Fruit fly (Drosophila melanogaster) whole organism, embryonic: Measurements from ENCODE around the gene CG6432.
A peak's percentile ranks its signal among the peaks of the same experiment; 100 is the strongest.

Experiments used
- BtbVII ChIP-seq: fragments of 200-800 bp; sonication (Bioruptor generic); optimal IDR thresholded peaks from 3 replicates; lab custom pipeline; 2017; ENCODE audit warnings: missing biosample characterization, mild to moderate bottlenecking, missing genetic modification characterization
- CG11093 ChIP-seq: fragments of 200-800 bp; sonication (Bioruptor generic); IDR thresholded peaks from 3 replicates; pipeline ENCODE4 v1.3.6; 2022; ENCODE audit warnings: missing biosample characterization, missing genetic modification characterization
- CG14965 ChIP-seq: fragments of 200-800 bp; sonication (Bioruptor generic); optimal IDR thresholded peaks from 2 replicates; lab custom pipeline; 2016; ENCODE audit warnings: missing biosample characterization, missing genetic modification characterization, borderline replicate concordance
- CG15073 ChIP-seq: fragments of 200-800 bp; sonication (Bioruptor generic); optimal IDR thresholded peaks from 2 replicates; lab custom pipeline; 2016; ENCODE audit warnings: missing biosample characterization, missing genetic modification characterization
- CG1529 ChIP-seq: fragments of 200-800 bp; sonication (Bioruptor generic); optimal IDR thresholded peaks from 3 replicates; lab custom pipeline; 2018; ENCODE audit warnings: missing biosample characterization, missing genetic modification characterization
- CG16779 ChIP-seq: fragments of 200-800 bp; sonication (Bioruptor generic); IDR thresholded peaks from 2 replicates; pipeline ENCODE4 v1.3.6; 2022; ENCODE audit warnings: missing biosample characterization, missing genetic modification characterization
- CG16813 ChIP-seq: fragments of 200-800 bp; sonication (Bioruptor generic); IDR thresholded peaks from 3 replicates; pipeline ENCODE4 v1.3.6; 2022; ENCODE audit warnings: missing biosample characterization, missing genetic modification characterization; ENCODE audit not compliant: partially characterized antibody
- CG16863 ChIP-seq: fragments of 200-800 bp; sonication (Bioruptor generic); optimal IDR thresholded peaks from 3 replicates; lab custom pipeline; 2016; ENCODE audit warnings: missing biosample characterization, missing genetic modification characterization
- CG34376 ChIP-seq: fragments of 200-800 bp; sonication (Bioruptor generic); optimal IDR thresholded peaks from 2 replicates; lab custom pipeline; 2018; ENCODE audit warnings: missing biosample characterization, mild to moderate bottlenecking, missing genetic modification characterization
- CG3838 ChIP-seq: fragments of 200-800 bp; sonication (Bioruptor generic); optimal IDR thresholded peaks from 3 replicates; lab custom pipeline; 2016; ENCODE audit warnings: missing biosample characterization, missing genetic modification characterization
- CG3995 ChIP-seq: fragments of 200-800 bp; sonication (Bioruptor generic); optimal IDR thresholded peaks from 3 replicates; lab custom pipeline; 2016; ENCODE audit warnings: missing biosample characterization, missing genetic modification characterization
- CG4360 ChIP-seq: fragments of 200-800 bp; sonication (Bioruptor generic); IDR thresholded peaks from 2 replicates; pipeline ENCODE4 v1.3.6; 2022; ENCODE audit warnings: missing biosample characterization, missing genetic modification characterization
- CG4707 ChIP-seq: fragments of 200-800 bp; sonication (Bioruptor generic); optimal IDR thresholded peaks from 2 replicates; lab custom pipeline; 2018; ENCODE audit warnings: missing biosample characterization, mild to moderate bottlenecking, missing genetic modification characterization, moderate library complexity
- CG6854 ChIP-seq: fragments of 200-800 bp; sonication (Bioruptor generic); optimal IDR thresholded peaks from 3 replicates; lab custom pipeline; 2017; ENCODE audit warnings: missing biosample characterization, mild to moderate bottlenecking, missing genetic modification characterization
- CG8290 ChIP-seq, 3 experiments: fragments of 200-800 bp; sonication (Bioruptor generic); optimal IDR thresholded peaks; 2 replicates each; lab custom pipeline; 2016 to 2019; ENCODE audit warnings: missing biosample characterization in 3 of 3, missing genetic modification characterization in 3 of 3, mild to moderate bottlenecking in 2 of 3, moderate library complexity in 1 of 3
- CkIIα-i1 ChIP-seq: fragments of 200-800 bp; sonication (Bioruptor generic); IDR thresholded peaks from 2 replicates; pipeline ENCODE4 v1.3.6; 2022; ENCODE audit warnings: missing biosample characterization, missing genetic modification characterization
- CrebB ChIP-seq: fragments of 200-800 bp; sonication (Bioruptor generic); optimal IDR thresholded peaks from 3 replicates; lab custom pipeline; 2018; ENCODE audit warnings: missing biosample characterization, mild to moderate bottlenecking, missing genetic modification characterization
- D ChIP-seq, 2 experiments: fragments of 200-800 bp in 1 of 2; fragments of >200 bp in 1 of 2; sonication (Bioruptor generic) in 1 of 2; optimal IDR thresholded peaks; 2 replicates in 1 of 2; 3 replicates in 1 of 2; lab custom pipeline; 2017; ENCODE audit warnings: mild to moderate bottlenecking in 1 of 2, missing biosample characterization in 1 of 2, missing genetic modification characterization in 1 of 2, missing genetic modification reagents in 1 of 2
- Dad ChIP-seq: fragments of 200-800 bp; sonication (Bioruptor generic); optimal IDR thresholded peaks from 3 replicates; lab custom pipeline; 2016; ENCODE audit warnings: missing biosample characterization, missing genetic modification characterization
- Ets97D ChIP-seq: fragments of 200-800 bp; sonication (Bioruptor generic); optimal IDR thresholded peaks from 3 replicates; lab custom pipeline; 2016; ENCODE audit warnings: missing biosample characterization, missing genetic modification characterization
- Gug ChIP-seq: fragments of 200-800 bp; sonication (Bioruptor generic); IDR thresholded peaks from 4 replicates; pipeline ENCODE4 v1.3.6; 2022; ENCODE audit warnings: missing biosample characterization, missing genetic modification characterization
- Hsf ChIP-seq: fragments of 200-800 bp; sonication (Bioruptor generic); optimal IDR thresholded peaks from 3 replicates; lab custom pipeline; 2016; ENCODE audit warnings: missing biosample characterization, missing genetic modification characterization
- Lim3 ChIP-seq: fragments of 200-800 bp; sonication (Bioruptor generic); IDR thresholded peaks from 2 replicates; pipeline ENCODE4 v1.3.6; 2022; ENCODE audit warnings: missing biosample characterization, missing genetic modification characterization
- MESR4 ChIP-seq: fragments of 200-800 bp; sonication (Bioruptor generic); optimal IDR thresholded peaks from 2 replicates; lab custom pipeline; 2018; ENCODE audit warnings: missing biosample characterization, mild to moderate bottlenecking, missing genetic modification characterization, moderate library complexity
- Med ChIP-seq: fragments of 200-800 bp; sonication (Bioruptor generic); peaks from one replicate; lab custom pipeline; 2016; ENCODE audit warnings: missing biosample characterization, missing genetic modification characterization, mild to moderate bottlenecking, inconsistent platforms, moderate library complexity
- NC2α ChIP-seq: fragments of 200-800 bp; sonication (Bioruptor generic); optimal IDR thresholded peaks from 2 replicates; lab custom pipeline; 2016; ENCODE audit warnings: missing biosample characterization, missing genetic modification characterization
- Nf-YC ChIP-seq: fragments of 200-800 bp; optimal IDR thresholded peaks from 3 replicates; lab custom pipeline; 2019; ENCODE audit warnings: missing biosample characterization, mild to moderate bottlenecking, missing genetic modification characterization, moderate library complexity
- Opbp ChIP-seq: fragments of 200-800 bp; sonication (Bioruptor generic); IDR thresholded peaks from 3 replicates; pipeline ENCODE4 v1.3.6; 2022; ENCODE audit warnings: missing biosample characterization, missing genetic modification characterization; ENCODE audit not compliant: partially characterized antibody
- Pdp1 ChIP-seq, 2 experiments: fragments of 200-800 bp; sonication (Bioruptor generic); optimal IDR thresholded peaks; 3 replicates each; lab custom pipeline; 2016; ENCODE audit warnings: missing biosample characterization in 2 of 2, missing genetic modification characterization in 2 of 2, mild to moderate bottlenecking in 1 of 2, moderate library complexity in 1 of 2
- Vsx1 ChIP-seq: fragments of 200-800 bp; sonication (Bioruptor generic); optimal IDR thresholded peaks from 2 replicates; lab custom pipeline; 2017; ENCODE audit warnings: missing biosample characterization, mild to moderate bottlenecking, missing genetic modification characterization, missing genetic modification reagents
- al ChIP-seq: fragments of 200-800 bp; sonication (Bioruptor generic); IDR thresholded peaks from 2 replicates; pipeline ENCODE4 v1.3.6; 2022; ENCODE audit warnings: missing biosample characterization, missing genetic modification characterization
- amos ChIP-seq: fragments of 200-800 bp; sonication (Bioruptor generic); IDR thresholded peaks from 2 replicates; pipeline ENCODE4 v1.3.6; 2022; ENCODE audit warnings: missing biosample characterization, missing genetic modification characterization; ENCODE audit not compliant: partially characterized antibody
- bbx ChIP-seq: fragments of 200-800 bp; sonication (Bioruptor generic); IDR thresholded peaks from 2 replicates; pipeline ENCODE4 v1.3.6; 2022; ENCODE audit warnings: missing biosample characterization, missing genetic modification characterization; ENCODE audit not compliant: partially characterized antibody
- chm ChIP-seq: fragments of 200-800 bp; sonication (Bioruptor generic); IDR thresholded peaks from 2 replicates; pipeline ENCODE4 v1.3.6; 2022; ENCODE audit warnings: missing biosample characterization, missing genetic modification characterization
- crol ChIP-seq: fragments of 200-800 bp; sonication (Bioruptor generic); IDR thresholded peaks from 2 replicates; pipeline ENCODE4 v1.3.6; 2022; ENCODE audit warnings: missing biosample characterization, missing genetic modification characterization
- dmrt99B ChIP-seq: fragments of 200-800 bp; sonication (Bioruptor generic); optimal IDR thresholded peaks from 2 replicates; lab custom pipeline; 2018; ENCODE audit warnings: missing biosample characterization, mild to moderate bottlenecking, missing genetic modification characterization, moderate library complexity
- en ChIP-seq: fragments of 200-800 bp; sonication (Bioruptor generic); optimal IDR thresholded peaks from 2 replicates; lab custom pipeline; 2016; ENCODE audit warnings: missing biosample characterization, missing genetic modification characterization
- esg ChIP-seq: fragments of 200-800 bp; sonication (Bioruptor generic); conservative IDR thresholded peaks from 2 replicates; pipeline ENCODE4 v1.3.6; 2022; ENCODE audit warnings: missing biosample characterization, missing genetic modification characterization
- exex ChIP-seq: fragments of 200-800 bp; sonication (Bioruptor generic); optimal IDR thresholded peaks from 4 replicates; lab custom pipeline; 2018; ENCODE audit warnings: missing biosample characterization, mild to moderate bottlenecking, missing genetic modification characterization, moderate library complexity
- gcm2 ChIP-seq: fragments of 200-800 bp; sonication (Bioruptor generic); optimal IDR thresholded peaks from 2 replicates; lab custom pipeline; 2016; ENCODE audit warnings: missing biosample characterization, missing genetic modification characterization
- h ChIP-seq: fragments of >200 bp; optimal IDR thresholded peaks from 2 replicates; lab custom pipeline; 2017
- lbe ChIP-seq: fragments of 200-800 bp; sonication (Bioruptor generic); optimal IDR thresholded peaks from 2 replicates; lab custom pipeline; 2016; ENCODE audit warnings: missing biosample characterization, mild to moderate bottlenecking, missing genetic modification characterization
- mld ChIP-seq: fragments of 200-800 bp; sonication (Bioruptor generic); IDR thresholded peaks from 3 replicates; pipeline ENCODE4 v1.3.6; 2022; ENCODE audit warnings: missing biosample characterization, missing genetic modification characterization; ENCODE audit not compliant: partially characterized antibody
- prd ChIP-seq, 3 experiments: fragments of >200 bp in 2 of 3; fragments of 200-800 bp in 1 of 3; sonication (Bioruptor generic) in 1 of 3; optimal IDR thresholded peaks in 2 of 3; IDR thresholded peaks in 1 of 3; 2 replicates in 2 of 3; 3 replicates in 1 of 3; pipeline versions ENCODE4 v1.3.6 to Lab custom; 2017 to 2022; ENCODE audit warnings: missing biosample characterization in 1 of 3, missing genetic modification characterization in 1 of 3
- pros ChIP-seq: fragments of 200-800 bp; sonication (Bioruptor generic); optimal IDR thresholded peaks from 3 replicates; lab custom pipeline; 2019; ENCODE audit warnings: missing biosample characterization, mild to moderate bottlenecking, missing genetic modification characterization, moderate library complexity
- ranshi ChIP-seq: fragments of 200-800 bp; sonication (Bioruptor generic); IDR thresholded peaks from 2 replicates; pipeline ENCODE4 v1.3.6; 2022; ENCODE audit warnings: missing biosample characterization, missing genetic modification characterization
- rib ChIP-seq: fragments of 200-800 bp; sonication (Bioruptor generic); IDR thresholded peaks from 2 replicates; pipeline ENCODE4 v1.3.6; 2022; ENCODE audit warnings: missing biosample characterization, missing genetic modification characterization
- schlank ChIP-seq: fragments of 200-800 bp; sonication (Bioruptor generic); optimal IDR thresholded peaks from 2 replicates; lab custom pipeline; 2018; ENCODE audit warnings: missing biosample characterization, mild to moderate bottlenecking, missing genetic modification characterization
- sim ChIP-seq: fragments of 200-800 bp; sonication (Bioruptor generic); IDR thresholded peaks from 2 replicates; pipeline ENCODE4 v1.3.6; 2022; ENCODE audit warnings: missing biosample characterization, missing genetic modification characterization
- tio ChIP-seq: fragments of 200-800 bp; sonication (Bioruptor generic); optimal IDR thresholded peaks from 2 replicates; lab custom pipeline; 2017; ENCODE audit warnings: missing biosample characterization, missing genetic modification characterization, inconsistent platforms

Gene CG6432

DNA sequence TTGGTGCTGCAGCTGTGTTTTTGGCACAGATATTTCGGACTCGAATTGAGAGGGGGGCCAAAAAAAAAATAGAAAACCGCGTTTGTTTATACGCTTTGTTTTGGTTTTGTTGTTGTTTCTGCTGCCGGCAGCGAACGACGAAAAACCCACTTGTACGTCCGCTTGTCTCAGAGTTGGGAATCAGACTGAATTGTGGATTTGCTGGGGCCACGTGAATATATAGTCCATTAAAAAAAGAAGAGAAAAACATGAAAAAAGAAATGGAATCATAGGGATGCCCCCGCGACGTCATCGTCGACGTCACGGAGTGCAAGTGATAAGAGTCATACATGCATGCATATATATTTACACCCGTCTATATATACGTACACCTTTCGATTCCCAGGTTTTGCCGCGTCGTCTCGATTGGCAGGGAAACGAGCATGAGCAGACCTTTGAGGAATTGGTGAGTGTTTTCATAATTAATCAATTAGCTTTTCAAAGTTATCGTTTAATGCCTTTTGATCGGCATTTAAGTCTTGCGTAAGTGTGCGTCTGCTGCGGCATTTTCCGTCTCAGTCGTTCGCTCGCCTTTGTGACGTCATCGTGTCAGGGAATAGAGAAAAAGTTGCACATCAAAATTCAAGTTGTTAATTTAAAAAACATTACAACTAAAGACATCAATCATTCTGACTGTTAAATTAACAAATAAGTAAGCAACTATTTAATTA is 16.9 kb upstream of the CG6432 start (continued):
- TF ChIP-seq BtbVII (GFP tag; lab: Kevin White, UChicago): peak; percentile 67
- no peak for TF ChIP-seq D (optimal IDR thresholded peaks at IDR 0.05; lab: Kevin White, UChicago)
- no peak for TF ChIP-seq D (GFP tag; optimal IDR thresholded peaks at IDR 0.05; lab: Kevin White, UChicago)
- TF ChIP-seq Pdp1 (GFP tag; optimal IDR thresholded peaks at IDR 0.05; lab: Kevin White, UChicago): peak in 1 of 2 experiments; percentile 99
- TF ChIP-seq chm: 0 out of 2 replicates have a peak, but pooled peaks have one; percentile 8
- TF ChIP-seq sim (GFP tag; lab: Robert Waterston, UW): no peak
- no peak for TF ChIP-seq dmrt99B (tag; lab: Kevin White, UChicago)
- TF ChIP-seq CG16813 (GFP tag; lab: Robert Waterston, UW): no peak
- TF ChIP-seq Lim3 (GFP tag; lab: Robert Waterston, UW): no peak
- TF ChIP-seq tio (GFP tag; lab: Kevin White, UChicago): no peak
- TF ChIP-seq rib (GFP tag; lab: Robert Waterston, UW): no peak
- no peak for TF ChIP-seq CG3995
- no peak for TF ChIP-seq Ets97D (GFP tag; lab: Kevin White, UChicago)
- peak; percentile 4 for TF ChIP-seq CG34376 (GFP tag; lab: Kevin White, UChicago)
- no peak for TF ChIP-seq Nf-YC
- no peak for TF ChIP-seq mld
- peak; percentile 69 for TF ChIP-seq CG4360
- TF ChIP-seq CG4707: no peak
- peak; percentile 12 for TF ChIP-seq en
- no peak for TF ChIP-seq CG15073 (GFP tag; lab: Kevin White, UChicago)
- no peak for TF ChIP-seq amos (GFP tag; lab: Robert Waterston, UW)
- TF ChIP-seq CrebB (tag; lab: Kevin White, UChicago): no peak
- peak; percentile 71 for TF ChIP-seq exex (tag; lab: Kevin White, UChicago)
- TF ChIP-seq Dad (GFP tag; lab: Kevin White, UChicago): no peak
- TF ChIP-seq NC2α (GFP tag; lab: Kevin White, UChicago): no peak
- peak; percentile 25; the same call in 1 of the 2 replicates for TF ChIP-seq bbx (GFP tag; lab: Robert Waterston, UW)
- TF ChIP-seq CG11093 (GFP tag; lab: Robert Waterston, UW): no peak
- TF ChIP-seq gcm2 (GFP tag; lab: Kevin White, UChicago): no peak
- no peak for TF ChIP-seq CG14965 (GFP tag; lab: Kevin White, UChicago)
- TF ChIP-seq CG16779 (GFP tag; lab: Robert Waterston, UW): no peak
- no peak for TF ChIP-seq prd (optimal IDR thresholded peaks at IDR 0.05; lab: Kevin White, UChicago)
- TF ChIP-seq prd (GFP tag; IDR thresholded peaks at IDR 0.05; lab: Robert Waterston, UW): no peak
- no peak for TF ChIP-seq esg (GFP tag; lab: Robert Waterston, UW)
- TF ChIP-seq, all 482 proteins: peak for 17

DNA sequence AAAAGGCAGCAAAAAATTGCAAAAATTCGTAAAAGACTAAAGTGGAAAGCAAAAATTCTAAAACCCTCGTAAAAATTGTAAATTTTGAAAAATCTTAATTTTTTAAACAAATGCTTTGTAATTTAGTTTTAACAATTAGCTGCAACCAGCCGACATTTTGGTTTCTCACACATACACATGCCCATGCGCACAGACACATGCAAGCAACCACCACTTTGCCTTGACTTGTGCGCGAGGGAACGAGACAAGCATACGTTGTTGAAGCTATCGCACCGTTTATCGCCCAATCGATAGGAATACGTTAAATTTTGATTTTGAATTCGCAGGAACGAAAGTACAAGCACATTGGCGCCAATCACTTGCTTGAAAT is 16.4 kb upstream of the CG6432 start:
- TF ChIP-seq CG8290 (GFP tag; optimal IDR thresholded peaks at IDR 0.05; lab: Kevin White, UChicago) (no peak), CG8290 (tag; optimal IDR thresholded peaks at IDR 0.05; lab: Kevin White, UChicago) (no peak), CG3838 (GFP tag; lab: Kevin White, UChicago) (no peak), ranshi (no peak), h (lab: Kevin White, UChicago) (no peak), CkIIα-i1 (GFP tag; lab: Robert Waterston, UW) (no peak), crol (GFP tag; lab: Robert Waterston, UW) (no peak), Med (GFP tag; lab: Kevin White, UChicago) (peak; percentile 76), schlank (no peak), al (GFP tag; lab: Robert Waterston, UW) (no peak), Hsf (no peak), MESR4 (GFP tag; lab: Kevin White, UChicago) (peak; percentile 43), CG16863 (GFP tag; lab: Kevin White, UChicago) (no peak), CG1529 (no peak), lbe (no peak), Gug (GFP tag; lab: Robert Waterston, UW) (no peak), Opbp (GFP tag; lab: Robert Waterston, UW) (peak; percentile 78), CG6854 (GFP tag; lab: Kevin White, UChicago) (no peak), pros (GFP tag; lab: Kevin White, UChicago) (peak; percentile 30), Vsx1 (GFP tag; lab: Kevin White, UChicago) (peak; percentile 95)
